Fruit fly (Drosophila melanogaster): ENCODE measurements around the gene Adhr.
A peak's percentile ranks its signal among the peaks of the same experiment; 100 is the strongest.

Gene Adhr

dm6 chr2L:14612998-14613955 is 2.1 kb upstream of the Adhr start (continued):
- TF ChIP-seq CG17186 (GFP tag; optimal IDR thresholded peaks at IDR 0.05) (no peak), Hand (GFP tag; optimal IDR thresholded peaks at IDR 0.05) (peak; percentile 78), Trl (optimal IDR thresholded peaks at IDR 0.05) (no peak), Trl (GFP tag; optimal IDR thresholded peaks at IDR 0.05) (peak; percentile 22), lov (optimal IDR thresholded peaks at IDR 0.05) (no peak), lov (GFP tag; IDR thresholded peaks at IDR 0.05) (no peak), CG14050 (GFP tag; IDR thresholded peaks at IDR 0.05) (peak; percentile 56; the same call in 2 of the 3 replicates), Doc2 (GFP tag; IDR thresholded peaks at IDR 0.05) (no peak), CG1832 (GFP tag; optimal IDR thresholded peaks at IDR 0.05) (no peak), CG5180 (GFP tag; optimal IDR thresholded peaks at IDR 0.05) (peak; percentile 72), fd102C (GFP tag; optimal IDR thresholded peaks at IDR 0.05) (no peak), sna (GFP tag; IDR thresholded peaks at IDR 0.05; ENCODE audit: partially characterized antibody) (no peak), Dll (GFP tag; IDR thresholded peaks at IDR 0.05; ENCODE audit: partially characterized antibody) (no peak), Dbx (GFP tag; IDR thresholded peaks at IDR 0.05) (peak; percentile 69), CG11696 (GFP tag; IDR thresholded peaks at IDR 0.05) (no peak), ttk (GFP tag; IDR thresholded peaks at IDR 0.05) (peak; percentile 63), stwl (tag; optimal IDR thresholded peaks at IDR 0.05) (peak; percentile 3), cato (GFP tag; optimal IDR thresholded peaks at IDR 0.05; ENCODE audit: borderline replicate concordance) (peak; percentile 66), CG1024 (GFP tag; IDR thresholded peaks at IDR 0.05) (no peak), Lpt (GFP tag; optimal IDR thresholded peaks at IDR 0.05) (no peak), CG4854 (GFP tag; optimal IDR thresholded peaks at IDR 0.05) (no peak), CG9817 (tag; optimal IDR thresholded peaks at IDR 0.05) (peak; percentile 74), TFAM (GFP tag; optimal IDR thresholded peaks at IDR 0.05) (peak; percentile 15), Hey (tag; optimal IDR thresholded peaks at IDR 0.05) (no peak), vvl (GFP tag; IDR thresholded peaks at IDR 0.05) (peak; percentile 57), Drgx (GFP tag; IDR thresholded peaks at IDR 0.05) (no peak), Sox100B (GFP tag; optimal IDR thresholded peaks at IDR 0.05) (peak; percentile 90), Rfx (GFP tag; IDR thresholded peaks at IDR 0.05) (peak; percentile 55; the same call in 1 of the 2 replicates), D19B (GFP tag; optimal IDR thresholded peaks at IDR 0.05) (peak; percentile 60), CG10565 (GFP tag; optimal IDR thresholded peaks at IDR 0.05) (no peak), CG4820 (GFP tag; optimal IDR thresholded peaks at IDR 0.05) (peak; percentile 49), CG4617 (GFP tag; optimal IDR thresholded peaks at IDR 0.05; ENCODE audit: borderline replicate concordance) (peak; percentile 23), CG7786 (GFP tag; optimal IDR thresholded peaks at IDR 0.05) (peak; percentile 44), CG33557 (GFP tag; optimal IDR thresholded peaks at IDR 0.05) (peak; percentile 83), Awh (GFP tag; IDR thresholded peaks at IDR 0.05) (no peak; the same call in 1 of the 2 replicates), CG4424 (GFP tag; optimal IDR thresholded peaks at IDR 0.05) (peak; percentile 86), CG2202 (tag; optimal IDR thresholded peaks at IDR 0.05) (peak; percentile 66), CG3281 (GFP tag; optimal IDR thresholded peaks at IDR 0.05) (peak; percentile 89), sob (GFP tag; IDR thresholded peaks at IDR 0.05) (peak; percentile 72), ewg (GFP tag; optimal IDR thresholded peaks at IDR 0.05) (peak; percentile 50), CG12942 (GFP tag; optimal IDR thresholded peaks at IDR 0.05) (peak; percentile 72), CG15601 (tag; optimal IDR thresholded peaks at IDR 0.05) (peak; percentile 76), kni (GFP tag; optimal IDR thresholded peaks at IDR 0.05) (peak; percentile 8), CG17912 (GFP tag; optimal IDR thresholded peaks at IDR 0.05) (no peak), gsb-n (tag; optimal IDR thresholded peaks at IDR 0.05) (peak; percentile 82), jing (GFP tag; optimal IDR thresholded peaks at IDR 0.05) (peak; percentile 55), CG32532 (GFP tag; IDR thresholded peaks at IDR 0.05) (peak; percentile 61; the same call in 1 of the 2 replicates), dmrt99B (tag; optimal IDR thresholded peaks at IDR 0.05) (peak; percentile 89), Fer3 (tag; optimal IDR thresholded peaks at IDR 0.05) (peak; percentile 79)
